Worm (Caenorhabditis elegans) whole organism, L3 larva: ENCODE measurements around the gene ced-3.

Source experiments
- R02D3.7 ChIP-seq: fragments of 150-350 bp; optimal IDR thresholded peaks from 2 replicates; lab custom pipeline; 2014; ENCODE audit warnings: missing biosample characterization, missing genetic modification characterization
- ZK546.5 ChIP-seq: sonication (generic microtip); optimal IDR thresholded peaks from 2 replicates; lab custom pipeline; 2017; ENCODE audit warnings: missing biosample characterization, missing genetic modification characterization
- ama-1 ChIP-seq: fragments of 150-350 bp; optimal IDR thresholded peaks from 2 replicates; lab custom pipeline; 2018
- ceh-16 ChIP-seq: sonication (generic microtip); optimal IDR thresholded peaks from 2 replicates; lab custom pipeline; 2017; ENCODE audit warnings: missing biosample characterization, missing genetic modification characterization
- ceh-28 ChIP-seq: fragments of 150-350 bp; optimal IDR thresholded peaks from 2 replicates; lab custom pipeline; 2014; ENCODE audit warnings: missing biosample characterization, missing genetic modification reagents, missing genetic modification characterization
- ceh-82 ChIP-seq: fragments of 150-350 bp; optimal IDR thresholded peaks from 2 replicates; lab custom pipeline; 2014; ENCODE audit warnings: missing biosample characterization, missing genetic modification characterization
- ceh-9 ChIP-seq: sonication (generic microtip); optimal IDR thresholded peaks from 2 replicates; lab custom pipeline; 2018; ENCODE audit warnings: missing biosample characterization, missing genetic modification characterization
- daf-12 ChIP-seq: fragments of 150-350 bp; optimal IDR thresholded peaks from 2 replicates; lab custom pipeline; 2014; ENCODE audit warnings: missing biosample characterization, missing genetic modification reagents, missing genetic modification characterization
- egl-27 ChIP-seq: sonication (generic microtip); optimal IDR thresholded peaks from 4 replicates; lab custom pipeline; 2017; ENCODE audit warnings: missing biosample characterization, missing genetic modification reagents, missing genetic modification characterization
- egl-5 ChIP-seq: fragments of 150-350 bp; optimal IDR thresholded peaks from 2 replicates; lab custom pipeline; 2017; ENCODE audit warnings: missing biosample characterization, missing genetic modification reagents, missing genetic modification characterization, inconsistent platforms
- elt-1 ChIP-seq: fragments of 150-350 bp; optimal IDR thresholded peaks from 2 replicates; lab custom pipeline; 2014; ENCODE audit warnings: missing biosample characterization, missing genetic modification characterization
- elt-2 ChIP-seq: sonication (generic microtip); optimal IDR thresholded peaks from 2 replicates; lab custom pipeline; 2016; ENCODE audit warnings: missing genetic modification reagents, mild to moderate bottlenecking, missing genetic modification characterization, missing compliant biosample characterization
- elt-3 ChIP-seq, 3 experiments: fragments of 150-350 bp in 1 of 3; sonication (generic microtip) in 2 of 3; optimal IDR thresholded peaks; 2 replicates in 2 of 3; 4 replicates in 1 of 3; lab custom pipeline; 2014 to 2017; ENCODE audit warnings: missing biosample characterization in 3 of 3, missing genetic modification characterization in 3 of 3
- eor-1 ChIP-seq, 2 experiments: fragments of 150-350 bp; optimal IDR thresholded peaks; 2 replicates each; lab custom pipeline; 2014 to 2018; ENCODE audit warnings: missing biosample characterization in 2 of 2, missing genetic modification characterization in 2 of 2
- fkh-2 ChIP-seq: fragments of 150-350 bp; optimal IDR thresholded peaks from 2 replicates; lab custom pipeline; 2014; ENCODE audit warnings: missing biosample characterization, missing genetic modification reagents, missing genetic modification characterization
- fos-1 ChIP-seq: fragments of 150-350 bp; optimal IDR thresholded peaks from 2 replicates; lab custom pipeline; 2014; ENCODE audit warnings: missing biosample characterization, missing genetic modification characterization
- hmg-11 ChIP-seq: sonication (generic microtip); optimal IDR thresholded peaks from 2 replicates; lab custom pipeline; 2016; ENCODE audit warnings: missing genetic modification characterization, missing compliant biosample characterization
- jun-1 ChIP-seq: fragments of 150-350 bp; optimal IDR thresholded peaks from 2 replicates; lab custom pipeline; 2014; ENCODE audit warnings: missing biosample characterization, missing genetic modification reagents, missing genetic modification characterization
- lin-15B ChIP-seq: fragments of 150-350 bp; optimal IDR thresholded peaks from 2 replicates; lab custom pipeline; 2014; ENCODE audit warnings: missing biosample characterization, missing genetic modification characterization
- lin-39 ChIP-seq: fragments of 150-350 bp; optimal IDR thresholded peaks from 2 replicates; lab custom pipeline; 2018; ENCODE audit warnings: missing biosample characterization, missing genetic modification reagents, missing genetic modification characterization
- mdl-1 ChIP-seq: fragments of 150-350 bp; optimal IDR thresholded peaks from 2 replicates; lab custom pipeline; 2014; ENCODE audit warnings: missing biosample characterization, missing genetic modification characterization
- nfya-1 ChIP-seq: sonication (generic microtip); optimal IDR thresholded peaks from 2 replicates; lab custom pipeline; 2017; ENCODE audit warnings: missing genetic modification characterization, mild to moderate bottlenecking, missing compliant biosample characterization, antibody characterized with exemption, moderate library complexity; ENCODE audit not compliant: insufficient read depth
- nhr-11 ChIP-seq: fragments of 150-350 bp; optimal IDR thresholded peaks from 2 replicates; lab custom pipeline; 2014; ENCODE audit warnings: missing biosample characterization, missing genetic modification characterization
- nhr-12 ChIP-seq: fragments of 150-350 bp; optimal IDR thresholded peaks from 2 replicates; lab custom pipeline; 2014; ENCODE audit warnings: missing biosample characterization, missing genetic modification characterization
- nhr-23 ChIP-seq: fragments of 150-350 bp; optimal IDR thresholded peaks from 2 replicates; lab custom pipeline; 2014; ENCODE audit warnings: missing biosample characterization, missing genetic modification reagents, missing genetic modification characterization
- nhr-237 ChIP-seq: fragments of 150-350 bp; optimal IDR thresholded peaks from 2 replicates; lab custom pipeline; 2014; ENCODE audit warnings: missing biosample characterization, missing genetic modification characterization
- nhr-28 ChIP-seq: fragments of 150-350 bp; optimal IDR thresholded peaks from 2 replicates; lab custom pipeline; 2014; ENCODE audit warnings: missing biosample characterization, missing genetic modification characterization
- nhr-43 ChIP-seq: sonication (generic microtip); optimal IDR thresholded peaks from 2 replicates; lab custom pipeline; 2016; ENCODE audit warnings: mild to moderate bottlenecking, missing genetic modification characterization, missing compliant biosample characterization; ENCODE audit not compliant: poor library complexity, severe bottlenecking
- nhr-67 ChIP-seq: fragments of 150-350 bp; optimal IDR thresholded peaks from 2 replicates; lab custom pipeline; 2014; ENCODE audit warnings: missing biosample characterization, missing genetic modification characterization
- nhr-76 ChIP-seq: fragments of 150-350 bp; sonication (generic microtip); optimal IDR thresholded peaks from 5 replicates; lab custom pipeline; 2014; ENCODE audit warnings: missing biosample characterization, missing genetic modification characterization
- nhr-77 ChIP-seq: fragments of 150-350 bp; optimal IDR thresholded peaks from 2 replicates; lab custom pipeline; 2014; ENCODE audit warnings: missing biosample characterization, missing genetic modification characterization
- pha-4 ChIP-seq: fragments of 150-350 bp; optimal IDR thresholded peaks from 2 replicates; lab custom pipeline; 2014; ENCODE audit warnings: missing biosample characterization, missing genetic modification reagents, missing genetic modification characterization
- sea-2 ChIP-seq: fragments of 150-350 bp; sonication (generic microtip); optimal IDR thresholded peaks from 4 replicates; lab custom pipeline; 2014; ENCODE audit warnings: missing biosample characterization, missing genetic modification reagents, missing genetic modification characterization
- skn-1 ChIP-seq: fragments of 150-350 bp; optimal IDR thresholded peaks from 2 replicates; lab custom pipeline; 2014; ENCODE audit warnings: missing biosample characterization, missing genetic modification characterization
- snpc-4 ChIP-seq: fragments of 150-350 bp; optimal IDR thresholded peaks from 2 replicates; lab custom pipeline; 2014; ENCODE audit warnings: missing biosample characterization, missing genetic modification characterization
- tbx-2 ChIP-seq: sonication (generic microtip); optimal IDR thresholded peaks from 2 replicates; lab custom pipeline; 2016; ENCODE audit warnings: mild to moderate bottlenecking, missing genetic modification characterization, missing compliant biosample characterization
- unc-39 ChIP-seq: sonication (generic microtip); optimal IDR thresholded peaks from 4 replicates; lab custom pipeline; 2017; ENCODE audit warnings: missing biosample characterization, missing genetic modification characterization
- ztf-11 ChIP-seq: fragments of 150-350 bp; optimal IDR thresholded peaks from 2 replicates; lab custom pipeline; 2014; ENCODE audit warnings: missing biosample characterization, missing genetic modification characterization

Gene ced-3

ce11 chrIV:13240078-13240841, 36.3 kb upstream of the ced-3 start, which contains the start of gene rpl-12 (continued):
- TF ChIP-seq ceh-16 (tag; lab: Kevin White, UChicago), result peak; percentile 47
- TF ChIP-seq fos-1, result peak; percentile 75
- peak; percentile 72 for TF ChIP-seq nhr-76
- peak; percentile 74 for TF ChIP-seq ZK546.5
- peak; percentile 100 for TF ChIP-seq pha-4 (tag; lab: Kevin White, UChicago)
- TF ChIP-seq egl-5 (tag; lab: Kevin White, UChicago), result peak; percentile 99
- peak; percentile 100 for TF ChIP-seq lin-15B (tag; lab: Kevin White, UChicago)
- peak; percentile 98 for TF ChIP-seq nhr-43
- TF ChIP-seq nhr-28 (tag; lab: Kevin White, UChicago), result peak; percentile 79
- TF ChIP-seq mdl-1, result peak; percentile 9
- peak; percentile 98 for TF ChIP-seq nfya-1
- TF ChIP-seq nhr-237, result no peak
- no peak for TF ChIP-seq ztf-11 (tag; lab: Kevin White, UChicago)
- peak; percentile 100 for TF ChIP-seq nhr-23 (tag; lab: Kevin White, UChicago)
- no peak for TF ChIP-seq nhr-12 (tag; lab: Kevin White, UChicago)
- peak; percentile 87 for TF ChIP-seq nhr-77 (tag; lab: Kevin White, UChicago)
- TF ChIP-seq elt-2 (tag; lab: Kevin White, UChicago), result peak; percentile 91
- peak; percentile 69 for TF ChIP-seq fkh-2 (tag; lab: Kevin White, UChicago)
- no peak for TF ChIP-seq nhr-67
- no peak for TF ChIP-seq eor-1 (tag; optimal IDR thresholded peaks at IDR 0.05; lab: Kevin White, UChicago)
- peak; percentile 91 for TF ChIP-seq R02D3.7
- peak; percentile 83 for TF ChIP-seq ama-1 (lab: Kevin White, UChicago)
- TF ChIP-seq daf-12 (tag; lab: Kevin White, UChicago), result peak; percentile 37
- TF ChIP-seq tbx-2 (tag; lab: Kevin White, UChicago), result peak; percentile 96
- TF ChIP-seq egl-27 (tag; lab: Kevin White, UChicago), result peak; percentile 88
- peak; percentile 86 for TF ChIP-seq elt-1 (tag; lab: Kevin White, UChicago)

- TF ChIP-seq elt-2 (tag; lab: Kevin White, UChicago) (peak; percentile 10), ceh-28 (tag; lab: Kevin White, UChicago) (peak; percentile 37), pha-4 (tag; lab: Kevin White, UChicago) (peak; percentile 9), ama-1 (lab: Kevin White, UChicago) (peak; percentile 48), lin-15B (tag; lab: Kevin White, UChicago) (no peak), nhr-23 (tag; lab: Kevin White, UChicago) (no peak), hmg-11 (no peak)
Observed at ce11 chrIV:13238943-13239861, 35.3 kb upstream of the ced-3 start, which contains the start of gene tag-115. Gene tag-115 (minus strand): TSS chrIV:13239414.

ce11 chrIV:13236485-13236884, 32.5 kb upstream of the ced-3 start, which contains the start of gene pwp-1:
Gene pwp-1 (minus strand): TSS chrIV:13236585.
- TF ChIP-seq nhr-12 (tag; lab: Kevin White, UChicago), result no peak
- no peak for TF ChIP-seq unc-39 (tag; lab: Kevin White, UChicago)
- TF ChIP-seq nhr-11 (tag; lab: Kevin White, UChicago), result no peak
- no peak for TF ChIP-seq ztf-11 (tag; lab: Kevin White, UChicago)
- TF ChIP-seq ceh-82 (tag; lab: Kevin White, UChicago), result no peak
- TF ChIP-seq tbx-2 (tag; lab: Kevin White, UChicago), result no peak

ce11 chrIV:13231393-13231792, 27.5 kb upstream of the ced-3 start:
- TF ChIP-seq fos-1, result no peak
- TF ChIP-seq elt-3 (tag; optimal IDR thresholded peaks at IDR 0.05; lab: Kevin White, UChicago), result no peak
- TF ChIP-seq nhr-12 (tag; lab: Kevin White, UChicago), result no peak
- no peak for TF ChIP-seq jun-1 (tag; lab: Kevin White, UChicago)
- no peak for TF ChIP-seq sea-2 (GFP tag; lab: Kevin White, UChicago)
- TF ChIP-seq ceh-9 (tag; lab: Kevin White, UChicago), result no peak
- peak; percentile 71 for TF ChIP-seq pha-4 (tag; lab: Kevin White, UChicago)
- TF ChIP-seq nfya-1, result peak; percentile 80
- TF ChIP-seq fkh-2 (tag; lab: Kevin White, UChicago), result no peak
- TF ChIP-seq skn-1 (tag; lab: Kevin White, UChicago), result no peak
- TF ChIP-seq ceh-82 (tag; lab: Kevin White, UChicago), result no peak
- TF ChIP-seq snpc-4 (tag; lab: Kevin White, UChicago), result no peak
- no peak for TF ChIP-seq ceh-16 (tag; lab: Kevin White, UChicago)
- no peak for TF ChIP-seq egl-5 (tag; lab: Kevin White, UChicago)
- TF ChIP-seq elt-2 (tag; lab: Kevin White, UChicago), result no peak
- TF ChIP-seq nhr-23 (tag; lab: Kevin White, UChicago), result no peak
- no peak for TF ChIP-seq ZK546.5
- peak; percentile 60 for TF ChIP-seq lin-15B (tag; lab: Kevin White, UChicago)
- TF ChIP-seq tbx-2 (tag; lab: Kevin White, UChicago), result no peak
- no peak for TF ChIP-seq nhr-77 (tag; lab: Kevin White, UChicago)
- TF ChIP-seq lin-39, result peak; percentile 41
- no peak for TF ChIP-seq daf-12 (tag; lab: Kevin White, UChicago)
